Fruit fly (Drosophila melanogaster): ENCODE results near the gene Noc1.

Noc1 gene

dm6 chr3L:11074043-11074853 lies at the start of gene Noc1, which contains the start of gene Pfdn2 (continued):
- TF ChIP-seq mam (GFP tag; optimal IDR thresholded peaks at IDR 0.05): peak; percentile 43
- TF ChIP-seq CG8478 (optimal IDR thresholded peaks at IDR 0.05): no peak
- TF ChIP-seq Ets65A (GFP tag): peak; percentile 83
- no peak for TF ChIP-seq CG6854 (GFP tag; optimal IDR thresholded peaks at IDR 0.05)
- no peak for TF ChIP-seq pros (GFP tag; optimal IDR thresholded peaks at IDR 0.05)
- TF ChIP-seq nerfin-2 (GFP tag; IDR thresholded peaks at IDR 0.05; ENCODE audit: partially characterized antibody): no peak
- TF ChIP-seq Dad (GFP tag; optimal IDR thresholded peaks at IDR 0.05): no peak
- no peak for TF ChIP-seq CG11247 (GFP tag; IDR thresholded peaks at IDR 0.05)
- TF ChIP-seq CG15514 (GFP tag; optimal IDR thresholded peaks at IDR 0.05): no peak
- no peak for TF ChIP-seq ro (GFP tag; IDR thresholded peaks at IDR 0.05)
- no peak for TF ChIP-seq Lhr (GFP tag; optimal IDR thresholded peaks at IDR 0.05)
- TF ChIP-seq CG13624 (GFP tag; optimal IDR thresholded peaks at IDR 0.05): no peak
- no peak for TF ChIP-seq CG17612 (GFP tag; IDR thresholded peaks at IDR 0.05)
- TF ChIP-seq klu (GFP tag; IDR thresholded peaks at IDR 0.05): no peak
- peak; percentile 12; the same call in 1 of the 2 replicates for TF ChIP-seq CG14667 (GFP tag; IDR thresholded peaks at IDR 0.05)
- TF ChIP-seq Dfd (GFP tag; optimal IDR thresholded peaks at IDR 0.05): no peak
- TF ChIP-seq CG18476 (GFP tag; optimal IDR thresholded peaks at IDR 0.05): no peak
- no peak for TF ChIP-seq CkIIα-i1 (GFP tag; IDR thresholded peaks at IDR 0.05)
- no peak for TF ChIP-seq Elba2 (GFP tag; optimal IDR thresholded peaks at IDR 0.05)
- no peak for TF ChIP-seq Neu2 (GFP tag; optimal IDR thresholded peaks at IDR 0.05; ENCODE audit: borderline replicate concordance)
- 0 out of 2 replicates have a peak, but pooled peaks have one; percentile 29 for TF ChIP-seq CG4404 (GFP tag; IDR thresholded peaks at IDR 0.05)
- peak; percentile 3 for TF ChIP-seq CG18619 (GFP tag; optimal IDR thresholded peaks at IDR 0.05)
- no peak for TF ChIP-seq ac (GFP tag; optimal IDR thresholded peaks at IDR 0.05)
- TF ChIP-seq shn (GFP tag; optimal IDR thresholded peaks at IDR 0.05): no peak
- TF ChIP-seq CG34376 (GFP tag; optimal IDR thresholded peaks at IDR 0.05): no peak
- TF ChIP-seq pan (optimal IDR thresholded peaks at IDR 0.05): no peak
- TF ChIP-seq pan (GFP tag; optimal IDR thresholded peaks at IDR 0.05 in 1 of 2, IDR thresholded peaks at IDR 0.05 in 1 of 2): peak in 1 of 2 experiments; percentile 61
- no peak for TF ChIP-seq pfk (GFP tag; optimal IDR thresholded peaks at IDR 0.05)
- TF ChIP-seq croc (GFP tag; conservative IDR thresholded peaks at IDR 0.05): no peak; the same call in 2 of the 3 replicates
- TF ChIP-seq prd (optimal IDR thresholded peaks at IDR 0.05): no peak
- TF ChIP-seq prd (GFP tag; IDR thresholded peaks at IDR 0.05): peak; percentile 67
- TF ChIP-seq sd (tag; optimal IDR thresholded peaks at IDR 0.05): no peak
- peak; percentile 23 for TF ChIP-seq tin (GFP tag; optimal IDR thresholded peaks at IDR 0.05)
- TF ChIP-seq CG10366 (GFP tag; IDR thresholded peaks at IDR 0.05): peak; percentile 50; the same call in 1 of the 2 replicates
- TF ChIP-seq sens-2 (GFP tag; IDR thresholded peaks at IDR 0.05): no peak
- TF ChIP-seq CG8359 (GFP tag; optimal IDR thresholded peaks at IDR 0.05; ENCODE audit: borderline replicate concordance): no peak
- TF ChIP-seq pum (GFP tag; optimal IDR thresholded peaks at IDR 0.05): peak; percentile 15
- peak; percentile 54 for TF ChIP-seq Max (GFP tag; optimal IDR thresholded peaks at IDR 0.05)
- no peak for TF ChIP-seq nau (GFP tag; optimal IDR thresholded peaks at IDR 0.05)
- TF ChIP-seq org-1 (GFP tag; optimal IDR thresholded peaks at IDR 0.05): no peak
- TF ChIP-seq sob (GFP tag; IDR thresholded peaks at IDR 0.05): no peak
- no peak for TF ChIP-seq tio (GFP tag; optimal IDR thresholded peaks at IDR 0.05)
- no peak for TF ChIP-seq CG7556 (GFP tag; optimal IDR thresholded peaks at IDR 0.05)
- peak; percentile 42 for TF ChIP-seq phol (tag; optimal IDR thresholded peaks at IDR 0.05)
- no peak for TF ChIP-seq trem (tag; optimal IDR thresholded peaks at IDR 0.05)
- TF ChIP-seq jumu (GFP tag; optimal IDR thresholded peaks at IDR 0.05): no peak
- peak; percentile 53; the same call in 1 of the 2 replicates for TF ChIP-seq Ada2b (GFP tag; IDR thresholded peaks at IDR 0.05)
- peak; percentile 57 for TF ChIP-seq CG8290 (GFP tag; optimal IDR thresholded peaks at IDR 0.05)
- TF ChIP-seq CG8290 (tag; optimal IDR thresholded peaks at IDR 0.05): no peak
- no peak for TF ChIP-seq Fer1 (GFP tag; optimal IDR thresholded peaks at IDR 0.05)
- TF ChIP-seq lbe (GFP tag; optimal IDR thresholded peaks at IDR 0.05): no peak
